Fruit fly (Drosophila melanogaster) whole organism, adult: Measurements from ENCODE around the gene mio.

Source experiments
- CG14711 ChIP-seq: fragments of 200-800 bp; sonication (Bioruptor generic); optimal IDR thresholded peaks from 2 replicates; lab custom pipeline; 2018; ENCODE audit warnings: missing biosample characterization, mild to moderate bottlenecking, missing genetic modification characterization, moderate library complexity
- CG33017 ChIP-seq: fragments of 200-800 bp; sonication (Bioruptor generic); optimal IDR thresholded peaks from 2 replicates; lab custom pipeline; 2018; ENCODE audit warnings: missing biosample characterization, mild to moderate bottlenecking, missing genetic modification characterization, moderate library complexity
- CG7045 ChIP-seq: fragments of 200-800 bp; sonication (Bioruptor generic); optimal IDR thresholded peaks from 2 replicates; lab custom pipeline; 2017; ENCODE audit warnings: missing biosample characterization, mild to moderate bottlenecking, missing genetic modification characterization
- CG7101 ChIP-seq: fragments of 200-800 bp; sonication (Bioruptor generic); optimal IDR thresholded peaks from 2 replicates; lab custom pipeline; 2018; ENCODE audit warnings: missing biosample characterization, mild to moderate bottlenecking, missing genetic modification characterization, moderate library complexity
- Crg-1 ChIP-seq: fragments of 200-800 bp; sonication (Bioruptor generic); optimal IDR thresholded peaks from 2 replicates; lab custom pipeline; 2016; ENCODE audit warnings: missing biosample characterization, missing genetic modification characterization
- cnc ChIP-seq, 2 experiments: fragments of >200 bp; optimal IDR thresholded peaks; 2 replicates each; lab custom pipeline; 2017
- kay ChIP-seq: fragments of 200-800 bp; sonication (Bioruptor generic); peaks from one replicate; lab custom pipeline; 2016; ENCODE audit warnings: missing biosample characterization, missing genetic modification characterization, borderline replicate concordance
- ovo ChIP-seq: fragments of 200-800 bp; sonication (Bioruptor generic); optimal IDR thresholded peaks from 2 replicates; lab custom pipeline; 2016; ENCODE audit warnings: missing biosample characterization, missing genetic modification characterization
- pad ChIP-seq: fragments of 200-800 bp; sonication (Bioruptor generic); optimal IDR thresholded peaks from 3 replicates; lab custom pipeline; 2017; ENCODE audit warnings: missing biosample characterization, missing genetic modification characterization, mild to moderate bottlenecking, moderate library complexity, missing genetic modification reagents

DNA sequence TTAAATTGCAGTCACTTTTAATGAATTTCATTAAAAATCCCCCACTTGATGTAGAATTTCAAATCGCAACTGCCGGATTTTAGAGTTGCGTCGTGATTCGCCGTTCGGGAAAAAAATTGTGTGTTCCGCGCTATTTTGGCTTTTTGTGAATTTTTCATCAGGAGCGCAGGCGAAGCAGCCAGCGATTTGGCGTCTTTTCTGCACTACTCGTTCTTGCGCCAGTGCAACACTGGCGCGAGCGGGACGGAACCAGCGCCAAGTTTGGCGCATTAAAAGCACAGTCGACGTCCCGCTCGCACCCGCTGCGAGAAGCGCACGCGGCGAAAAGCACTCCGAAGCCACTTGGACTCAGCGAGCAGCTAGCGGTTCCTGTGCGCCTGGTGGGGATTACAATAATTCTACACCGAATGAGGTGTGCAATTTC, 23.7 kb upstream of the mio start:
- TF ChIP-seq CG7101 (tag; lab: Kevin White, UChicago) (peak; percentile 39), Crg-1 (peak; percentile 52), kay (GFP tag; lab: Kevin White, UChicago) (no peak), CG33017 (tag; lab: Kevin White, UChicago) (peak; percentile 16), cnc (optimal IDR thresholded peaks at IDR 0.05; lab: Kevin White, UChicago) (no peak), CG14711 (peak; percentile 92), pad (peak; percentile 86), ovo (peak; percentile 82), CG7045 (GFP tag; lab: Kevin White, UChicago) (peak; percentile 29)
